Fruit fly (Drosophila melanogaster): ENCODE results near the gene CG5013.

CG5013 gene

dm6 chr3R:16082384-16082783 is 32.9 kb downstream of the CG5013 start:
- TF ChIP-seq pan (optimal IDR thresholded peaks at IDR 0.05) (no peak), CG8478 (optimal IDR thresholded peaks at IDR 0.05) (no peak), psq (optimal IDR thresholded peaks at IDR 0.05) (no peak), EcR (GFP tag; optimal IDR thresholded peaks at IDR 0.05) (no peak), usp (GFP tag; optimal IDR thresholded peaks at IDR 0.05) (no peak), Dll (optimal IDR thresholded peaks at IDR 0.05) (no peak)

dm6 chr3R:16083578-16083977 is 34.1 kb downstream of the CG5013 start, which contains the start of gene sxe2:
sxe2 (plus strand) TSS chr3R:16083878.
- TF ChIP-seq pan (optimal IDR thresholded peaks at IDR 0.05), result no peak
- TF ChIP-seq EcR (GFP tag; optimal IDR thresholded peaks at IDR 0.05), result no peak
- no peak for TF ChIP-seq CG8478 (optimal IDR thresholded peaks at IDR 0.05)
- no peak for TF ChIP-seq psq (optimal IDR thresholded peaks at IDR 0.05)
- TF ChIP-seq Dll (optimal IDR thresholded peaks at IDR 0.05), result no peak
- no peak for TF ChIP-seq usp (GFP tag; optimal IDR thresholded peaks at IDR 0.05)

DNA sequence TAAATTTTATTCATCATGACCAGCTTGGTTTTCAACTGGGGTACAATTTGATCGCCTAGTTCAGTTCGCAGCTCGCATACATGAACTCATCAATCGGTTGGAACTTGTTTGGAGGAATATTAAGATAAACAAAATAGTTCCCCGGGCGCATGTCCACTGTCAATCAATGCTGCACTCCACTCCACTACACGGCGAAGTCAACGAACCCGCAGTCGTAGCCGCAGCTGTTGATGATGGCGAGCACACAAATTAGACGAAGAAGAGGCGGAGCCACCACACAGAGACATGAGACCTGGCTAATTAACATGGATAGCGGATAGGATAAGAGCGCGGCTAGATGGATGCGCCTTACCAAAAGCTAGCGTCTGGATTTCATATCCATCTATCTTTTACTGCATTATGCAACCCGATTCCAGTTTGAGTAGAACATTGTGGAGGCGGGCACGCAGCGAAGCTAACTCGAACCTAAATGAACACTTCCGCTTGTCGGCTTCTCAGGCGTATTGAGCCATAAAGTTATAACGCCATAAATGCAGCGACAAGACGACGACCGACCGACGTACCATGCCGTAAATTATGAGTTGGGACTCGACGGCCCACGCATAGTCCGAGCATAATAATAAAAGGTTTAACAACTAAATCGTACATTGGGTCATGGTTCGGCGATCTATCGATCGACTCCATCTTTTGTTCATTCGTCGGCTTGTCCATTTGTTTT is 42.6 kb downstream of the CG5013 start:
- TF ChIP-seq pan (optimal IDR thresholded peaks at IDR 0.05), result no peak
- peak in 1 of 2 experiments; percentile 64 for TF ChIP-seq EcR (GFP tag; optimal IDR thresholded peaks at IDR 0.05)

- TF ChIP-seq pan (optimal IDR thresholded peaks at IDR 0.05) (peak; percentile 86), usp (GFP tag; optimal IDR thresholded peaks at IDR 0.05) (no peak)
Measured at dm6 chr3R:16094011-16094729, 44.7 kb downstream of the CG5013 start.

DNA sequence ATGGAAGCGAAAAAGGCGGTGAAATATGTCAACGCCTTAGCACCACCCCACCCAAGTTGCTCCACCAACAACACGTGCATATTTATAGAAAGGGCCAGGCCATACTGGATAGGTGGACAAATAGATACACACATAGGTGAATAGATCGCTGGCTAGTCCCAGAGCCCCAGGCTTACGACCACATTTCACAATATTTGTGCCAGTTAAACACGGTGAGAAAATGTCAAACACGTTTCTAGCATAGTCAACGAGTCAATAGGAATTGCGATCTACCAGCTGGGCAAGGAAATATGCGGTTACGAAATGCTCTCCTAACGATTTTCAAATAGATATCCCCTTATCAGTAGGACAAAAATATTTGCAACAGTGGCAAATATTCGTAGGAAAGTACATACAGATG is 45.4 kb downstream of the CG5013 start:
- TF ChIP-seq EcR (GFP tag; optimal IDR thresholded peaks at IDR 0.05) (peak in 1 of 2 experiments; percentile 18), psq (optimal IDR thresholded peaks at IDR 0.05) (no peak), pan (optimal IDR thresholded peaks at IDR 0.05) (no peak), usp (GFP tag; optimal IDR thresholded peaks at IDR 0.05) (no peak), CG8478 (optimal IDR thresholded peaks at IDR 0.05) (no peak), Dll (optimal IDR thresholded peaks at IDR 0.05) (no peak)

- no peak for TF ChIP-seq pan (optimal IDR thresholded peaks at IDR 0.05)
- TF ChIP-seq CG8478 (optimal IDR thresholded peaks at IDR 0.05), result no peak
- TF ChIP-seq Dll (optimal IDR thresholded peaks at IDR 0.05), result no peak
- TF ChIP-seq EcR (GFP tag; optimal IDR thresholded peaks at IDR 0.05), result peak; percentile 72 to 80
Measured at dm6 chr3R:16097661-16098329, 48.3 kb downstream of the CG5013 start.

dm6 chr3R:16098333-16099267 is 49.1 kb downstream of the CG5013 start, which contains the start of the genes Mhcl and Akt:
Mhcl (minus strand) TSS chr3R:16098761.
Akt (plus strand) TSS chr3R:16099228.
- TF ChIP-seq psq (optimal IDR thresholded peaks at IDR 0.05) (no peak), CG8478 (optimal IDR thresholded peaks at IDR 0.05) (no peak), Dll (optimal IDR thresholded peaks at IDR 0.05) (no peak), EcR (GFP tag; optimal IDR thresholded peaks at IDR 0.05) (no peak)

DNA sequence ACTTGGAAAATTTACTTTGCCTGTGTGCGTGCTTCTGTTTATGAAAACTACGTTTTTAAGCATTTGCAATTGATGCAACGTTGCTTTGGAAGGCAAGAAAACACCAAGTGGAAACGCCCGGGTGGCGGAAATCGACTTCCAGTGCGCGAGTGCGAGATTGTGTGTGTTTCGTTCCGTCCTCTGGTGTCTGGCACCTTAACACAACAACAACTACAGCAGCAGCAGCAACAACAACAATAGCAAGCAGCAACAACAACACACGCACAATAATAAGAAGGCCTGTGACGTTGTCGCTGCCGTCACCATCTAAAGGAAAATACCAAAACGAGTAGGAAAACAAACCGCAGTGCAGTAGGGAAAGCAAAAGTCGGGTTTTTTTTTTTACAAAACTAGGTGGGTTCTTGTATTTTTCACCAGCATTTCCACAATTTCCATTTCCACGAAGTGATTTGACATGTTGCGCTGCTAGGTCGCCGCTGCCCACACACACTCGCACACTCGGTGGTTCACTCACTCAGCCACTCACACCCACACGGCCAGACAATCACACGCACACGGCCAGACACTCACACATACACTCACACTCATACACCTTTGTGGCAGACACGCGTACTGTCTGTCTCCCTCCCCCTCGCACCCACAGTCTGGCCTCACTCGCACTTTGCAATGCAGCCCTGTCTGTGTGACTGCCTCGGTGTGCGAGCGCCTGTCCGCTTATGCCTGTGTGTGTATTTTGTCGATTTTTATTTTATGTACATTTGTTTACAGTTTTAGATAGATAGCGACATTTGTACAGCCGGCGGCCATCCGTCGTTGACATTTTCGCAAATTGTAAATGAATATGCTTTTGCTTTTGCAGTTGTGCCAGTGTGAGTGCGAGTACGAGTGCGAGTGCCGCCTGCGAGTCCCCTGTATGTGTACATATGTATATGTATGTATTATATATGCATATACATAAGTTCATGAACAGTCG is 50.1 kb downstream of the CG5013 start:
- TF ChIP-seq CG8478 (optimal IDR thresholded peaks at IDR 0.05), result peak; percentile 95
- no peak for TF ChIP-seq usp (GFP tag; optimal IDR thresholded peaks at IDR 0.05)
